Fruit fly (Drosophila melanogaster) whole organism, embryonic: ENCODE measurements around the gene CG32276.

Experiments used
- CG11456 ChIP-seq: fragments of 200-800 bp; sonication (Bioruptor generic); IDR thresholded peaks from 3 replicates; pipeline ENCODE4 v1.3.6; 2022; ENCODE audit warnings: missing biosample characterization, missing genetic modification characterization
- CG16863 ChIP-seq: fragments of 200-800 bp; sonication (Bioruptor generic); optimal IDR thresholded peaks from 3 replicates; lab custom pipeline; 2016; ENCODE audit warnings: missing biosample characterization, missing genetic modification characterization
- CG3281 ChIP-seq: fragments of 200-800 bp; sonication (Bioruptor generic); optimal IDR thresholded peaks from 3 replicates; lab custom pipeline; 2017; ENCODE audit warnings: missing biosample characterization, mild to moderate bottlenecking, missing genetic modification characterization
- CG4617 ChIP-seq: fragments of 200-800 bp; sonication (Bioruptor generic); optimal IDR thresholded peaks from 3 replicates; lab custom pipeline; 2016; ENCODE audit warnings: missing biosample characterization, missing genetic modification characterization, borderline replicate concordance
- Dref ChIP-seq: fragments of 200-800 bp; sonication (Bioruptor generic); IDR thresholded peaks from 2 replicates; pipeline ENCODE4 v1.3.6; 2022; ENCODE audit warnings: missing biosample characterization, missing genetic modification characterization
- Scr ChIP-seq: fragments of 200-800 bp; sonication (Bioruptor generic); IDR thresholded peaks from 2 replicates; pipeline ENCODE4 v1.3.6; 2022; ENCODE audit warnings: missing biosample characterization, missing genetic modification characterization; ENCODE audit not compliant: partially characterized antibody
- ems ChIP-seq: fragments of 200-800 bp; sonication (Bioruptor generic); optimal IDR thresholded peaks from 3 replicates; lab custom pipeline; 2016; ENCODE audit warnings: missing biosample characterization, missing genetic modification characterization
- kah ChIP-seq: fragments of 200-800 bp; sonication (Bioruptor generic); optimal IDR thresholded peaks from 2 replicates; lab custom pipeline; 2018; ENCODE audit warnings: missing biosample characterization, mild to moderate bottlenecking, missing genetic modification characterization
- sqz ChIP-seq: fragments of 200-800 bp; sonication (Bioruptor generic); optimal IDR thresholded peaks from 3 replicates; lab custom pipeline; 2018; ENCODE audit warnings: missing biosample characterization, mild to moderate bottlenecking, missing genetic modification characterization

dm6 chr3L:3236319-3236718, 37.5 kb upstream of the CG32276 start:
- TF ChIP-seq Scr (GFP tag; lab: Robert Waterston, UW): no peak
- no peak for TF ChIP-seq Dref (GFP tag; lab: Robert Waterston, UW)
- no peak for TF ChIP-seq ems (GFP tag; lab: Kevin White, UChicago)
- no peak for TF ChIP-seq kah (GFP tag; lab: Kevin White, UChicago)
- TF ChIP-seq CG16863: no peak
- TF ChIP-seq sqz (GFP tag; lab: Kevin White, UChicago): no peak
- no peak for TF ChIP-seq CG4617 (GFP tag; lab: Kevin White, UChicago)
- no peak for TF ChIP-seq CG3281 (GFP tag; lab: Kevin White, UChicago)
- no peak for TF ChIP-seq CG11456 (GFP tag; lab: Robert Waterston, UW)
